Worm (Caenorhabditis elegans): ENCODE results near the gene phy-2.

- TF ChIP-seq klf-2 (GFP tag; conservative IDR thresholded peaks at IDR 0.05): no peak
- TF ChIP-seq cog-1 (tag; optimal IDR thresholded peaks at IDR 0.05): no peak
- no peak for TF ChIP-seq T22C8.4 (GFP tag; IDR thresholded peaks at IDR 0.05)
These were observed 47.8 kb downstream of the phy-2 start, which contains the start of gene F20B10.3 for ce11 chrIV:12167944-12168343.
